Fruit fly (Drosophila melanogaster) whole organism, embryonic: ENCODE measurements around the gene scaf6.
A peak's percentile ranks its signal among the peaks of the same experiment; 100 is the strongest.

Source experiments
- BtbVII ChIP-seq: fragments of 200-800 bp; sonication (Bioruptor generic); optimal IDR thresholded peaks from 3 replicates; lab custom pipeline; 2017; ENCODE audit warnings: missing biosample characterization, mild to moderate bottlenecking, missing genetic modification characterization
- CG11085 ChIP-seq: fragments of 200-800 bp; sonication (Bioruptor generic); IDR thresholded peaks from 2 replicates; pipeline ENCODE4 v1.3.6; 2022; ENCODE audit warnings: missing biosample characterization, missing genetic modification characterization
- CG12155 ChIP-seq: fragments of 200-800 bp; sonication (Bioruptor generic); optimal IDR thresholded peaks from 3 replicates; lab custom pipeline; 2016; ENCODE audit warnings: missing biosample characterization, missing genetic modification characterization
- CG12299 ChIP-seq: fragments of 200-800 bp; sonication (Bioruptor generic); optimal IDR thresholded peaks from 2 replicates; lab custom pipeline; 2018; ENCODE audit warnings: missing biosample characterization, mild to moderate bottlenecking, missing genetic modification characterization
- CG12769 ChIP-seq: fragments of 200-800 bp; sonication (Bioruptor generic); optimal IDR thresholded peaks from 2 replicates; lab custom pipeline; 2019; ENCODE audit warnings: missing biosample characterization, mild to moderate bottlenecking, missing genetic modification characterization, moderate library complexity
- CG15514 ChIP-seq: fragments of 200-800 bp; sonication (Bioruptor generic); optimal IDR thresholded peaks from 3 replicates; lab custom pipeline; 2017; ENCODE audit warnings: missing biosample characterization, missing genetic modification characterization, mild to moderate bottlenecking, moderate library complexity, missing genetic modification reagents
- CG15696 ChIP-seq: fragments of 200-800 bp; sonication (Bioruptor generic); optimal IDR thresholded peaks from 2 replicates; lab custom pipeline; 2019; ENCODE audit warnings: missing biosample characterization, mild to moderate bottlenecking, missing genetic modification characterization, moderate library complexity
- CG1602 ChIP-seq: fragments of 200-800 bp; sonication (Bioruptor generic); optimal IDR thresholded peaks from 3 replicates; lab custom pipeline; 2016; ENCODE audit warnings: missing biosample characterization, missing genetic modification characterization
- CG16779 ChIP-seq: fragments of 200-800 bp; sonication (Bioruptor generic); IDR thresholded peaks from 2 replicates; pipeline ENCODE4 v1.3.6; 2022; ENCODE audit warnings: missing biosample characterization, missing genetic modification characterization
- CG17186 ChIP-seq: fragments of 200-800 bp; sonication (Bioruptor generic); optimal IDR thresholded peaks from 3 replicates; lab custom pipeline; 2017; ENCODE audit warnings: missing biosample characterization, missing genetic modification reagents, missing genetic modification characterization
- CG17361 ChIP-seq: fragments of 200-800 bp; sonication (Bioruptor generic); IDR thresholded peaks from 3 replicates; pipeline ENCODE4 v1.3.6; 2022; ENCODE audit warnings: missing biosample characterization, missing genetic modification characterization
- CG3847 ChIP-seq: fragments of 200-800 bp; sonication (Bioruptor generic); IDR thresholded peaks from 2 replicates; pipeline ENCODE4 v1.3.6; 2022; ENCODE audit warnings: missing biosample characterization, missing genetic modification characterization
- CG4328 ChIP-seq: fragments of 200-800 bp; sonication (Bioruptor generic); optimal IDR thresholded peaks from 3 replicates; lab custom pipeline; 2017; ENCODE audit warnings: missing biosample characterization, missing genetic modification reagents, missing genetic modification characterization
- CG5953 ChIP-seq: fragments of 200-800 bp; sonication (Bioruptor generic); IDR thresholded peaks from 2 replicates; pipeline ENCODE4 v1.3.6; 2022; ENCODE audit warnings: missing biosample characterization, missing genetic modification characterization
- CG6254 ChIP-seq: fragments of 200-800 bp; sonication (Bioruptor generic); optimal IDR thresholded peaks from 3 replicates; lab custom pipeline; 2017; ENCODE audit warnings: mild to moderate bottlenecking, missing biosample characterization, missing genetic modification reagents, missing genetic modification characterization
- CG6683 ChIP-seq: fragments of 200-800 bp; sonication (Bioruptor generic); optimal IDR thresholded peaks from 2 replicates; lab custom pipeline; 2017; ENCODE audit warnings: missing biosample characterization, mild to moderate bottlenecking, missing genetic modification characterization, missing genetic modification reagents
- CG6689 ChIP-seq: fragments of 200-800 bp; sonication (Bioruptor generic); IDR thresholded peaks from 2 replicates; pipeline ENCODE4 v1.3.6; 2022; ENCODE audit warnings: missing biosample characterization, missing genetic modification characterization
- CG8478 ChIP-seq: fragments of >200 bp; optimal IDR thresholded peaks from 2 replicates; lab custom pipeline; 2018
- Dfd ChIP-seq, 2 experiments: fragments of >200 bp; optimal IDR thresholded peaks; 2 replicates each; lab custom pipeline; 2017; ENCODE audit warnings: missing biosample characterization in 2 of 2, missing genetic modification characterization in 2 of 2
- Dll ChIP-seq: fragments of 200-800 bp; sonication (Bioruptor generic); IDR thresholded peaks from 4 replicates; pipeline ENCODE4 v1.3.6; 2022; ENCODE audit warnings: missing biosample characterization, missing genetic modification characterization; ENCODE audit not compliant: partially characterized antibody
- Ets65A ChIP-seq: fragments of 200-800 bp; sonication (Bioruptor generic); peaks from one replicate; lab custom pipeline; 2016; ENCODE audit warnings: missing biosample characterization, missing genetic modification characterization
- Fer3 ChIP-seq: fragments of 200-800 bp; sonication (Bioruptor generic); optimal IDR thresholded peaks from 2 replicates; lab custom pipeline; 2018; ENCODE audit warnings: missing biosample characterization, mild to moderate bottlenecking, missing genetic modification characterization, moderate library complexity
- Gsc ChIP-seq: fragments of 200-800 bp; sonication (Bioruptor generic); IDR thresholded peaks from 2 replicates; pipeline ENCODE4 v1.3.6; 2022; ENCODE audit warnings: missing biosample characterization, missing genetic modification characterization
- HHEX ChIP-seq: fragments of 200-800 bp; sonication (Bioruptor generic); optimal IDR thresholded peaks from 3 replicates; lab custom pipeline; 2017; ENCODE audit warnings: missing biosample characterization, mild to moderate bottlenecking, missing genetic modification characterization, missing genetic modification reagents
- Hmr ChIP-seq: fragments of 200-800 bp; sonication (Bioruptor generic); optimal IDR thresholded peaks from 3 replicates; lab custom pipeline; 2017; ENCODE audit warnings: mild to moderate bottlenecking, missing biosample characterization, missing genetic modification reagents, missing genetic modification characterization
- Lim3 ChIP-seq: fragments of 200-800 bp; sonication (Bioruptor generic); IDR thresholded peaks from 2 replicates; pipeline ENCODE4 v1.3.6; 2022; ENCODE audit warnings: missing biosample characterization, missing genetic modification characterization
- Max ChIP-seq: fragments of 200-800 bp; sonication (Bioruptor generic); optimal IDR thresholded peaks from 2 replicates; lab custom pipeline; 2016; ENCODE audit warnings: missing biosample characterization, mild to moderate bottlenecking, missing genetic modification characterization
- Pdp1 ChIP-seq, 2 experiments: fragments of 200-800 bp; sonication (Bioruptor generic); optimal IDR thresholded peaks; 3 replicates each; lab custom pipeline; 2016; ENCODE audit warnings: missing biosample characterization in 2 of 2, missing genetic modification characterization in 2 of 2, mild to moderate bottlenecking in 1 of 2, moderate library complexity in 1 of 2
- Scr ChIP-seq: fragments of 200-800 bp; sonication (Bioruptor generic); IDR thresholded peaks from 2 replicates; pipeline ENCODE4 v1.3.6; 2022; ENCODE audit warnings: missing biosample characterization, missing genetic modification characterization; ENCODE audit not compliant: partially characterized antibody
- Sox100B ChIP-seq: fragments of 200-800 bp; sonication (Bioruptor generic); optimal IDR thresholded peaks from 3 replicates; lab custom pipeline; 2018; ENCODE audit warnings: missing biosample characterization, mild to moderate bottlenecking, missing genetic modification characterization
- ab ChIP-seq: fragments of 200-800 bp; sonication (Bioruptor generic); optimal IDR thresholded peaks from 2 replicates; lab custom pipeline; 2016; ENCODE audit warnings: missing biosample characterization, missing genetic modification characterization
- ato ChIP-seq: fragments of 200-800 bp; sonication (Bioruptor generic); IDR thresholded peaks from 2 replicates; pipeline ENCODE4 v1.3.6; 2022; ENCODE audit warnings: missing biosample characterization, missing genetic modification characterization; ENCODE audit not compliant: partially characterized antibody
- cato ChIP-seq: fragments of 200-800 bp; sonication (Bioruptor generic); optimal IDR thresholded peaks from 2 replicates; lab custom pipeline; 2016; ENCODE audit warnings: missing biosample characterization, missing genetic modification characterization, borderline replicate concordance
- exex ChIP-seq: fragments of 200-800 bp; sonication (Bioruptor generic); optimal IDR thresholded peaks from 4 replicates; lab custom pipeline; 2018; ENCODE audit warnings: missing biosample characterization, mild to moderate bottlenecking, missing genetic modification characterization, moderate library complexity
- eyg ChIP-seq: fragments of 200-800 bp; sonication (Bioruptor generic); optimal IDR thresholded peaks from 3 replicates; lab custom pipeline; 2016; ENCODE audit warnings: missing biosample characterization, missing genetic modification characterization
- ftz-f1 ChIP-seq: fragments of 200-800 bp; sonication (Bioruptor generic); optimal IDR thresholded peaks from 2 replicates; lab custom pipeline; 2016; ENCODE audit warnings: missing biosample characterization, missing genetic modification characterization
- gem ChIP-seq: fragments of 200-800 bp; sonication (Bioruptor generic); optimal IDR thresholded peaks from 2 replicates; lab custom pipeline; 2019; ENCODE audit warnings: missing biosample characterization, mild to moderate bottlenecking, missing genetic modification characterization, moderate library complexity
- gro ChIP-seq: fragments of 200-800 bp; sonication (Bioruptor generic); optimal IDR thresholded peaks from 2 replicates; lab custom pipeline; 2016; ENCODE audit warnings: missing biosample characterization, missing genetic modification characterization
- hb ChIP-seq: fragments of 200-800 bp; sonication (Bioruptor generic); IDR thresholded peaks from 3 replicates; pipeline ENCODE4 v1.3.6; 2022; ENCODE audit warnings: missing biosample characterization, missing genetic modification characterization; ENCODE audit not compliant: partially characterized antibody
- her ChIP-seq: fragments of 200-800 bp; sonication (Bioruptor generic); optimal IDR thresholded peaks from 2 replicates; lab custom pipeline; 2016; ENCODE audit warnings: missing biosample characterization, missing genetic modification characterization
- insv ChIP-seq, 2 experiments: fragments of 200-800 bp; sonication (Bioruptor generic); optimal IDR thresholded peaks; 3 replicates each; lab custom pipeline; 2016 to 2018; ENCODE audit warnings: missing biosample characterization in 2 of 2, missing genetic modification characterization in 2 of 2
- jing ChIP-seq: fragments of 200-800 bp; sonication (Bioruptor generic); optimal IDR thresholded peaks from 2 replicates; lab custom pipeline; 2018; ENCODE audit warnings: missing biosample characterization, mild to moderate bottlenecking, missing genetic modification characterization
- jumu ChIP-seq: fragments of 200-800 bp; sonication (Bioruptor generic); optimal IDR thresholded peaks from 3 replicates; lab custom pipeline; 2016; ENCODE audit warnings: missing biosample characterization, missing genetic modification characterization
- klu ChIP-seq: fragments of 200-800 bp; sonication (Bioruptor generic); IDR thresholded peaks from 2 replicates; pipeline ENCODE4 v1.3.6; 2022; ENCODE audit warnings: missing biosample characterization, missing genetic modification characterization
- lmd ChIP-seq: fragments of 200-800 bp; sonication (Bioruptor generic); IDR thresholded peaks from 2 replicates; pipeline ENCODE4 v1.3.6; 2022; ENCODE audit warnings: missing biosample characterization, missing genetic modification characterization
- mam ChIP-seq: fragments of 200-800 bp; sonication (Bioruptor generic); optimal IDR thresholded peaks from 3 replicates; lab custom pipeline; 2016; ENCODE audit warnings: missing biosample characterization, missing genetic modification characterization
- pan ChIP-seq, 4 experiments: fragments of >200 bp in 3 of 4; fragments of 200-800 bp in 1 of 4; sonication (Bioruptor generic) in 1 of 4; optimal IDR thresholded peaks in 3 of 4; IDR thresholded peaks in 1 of 4; 2 replicates each; pipeline versions ENCODE4 v1.3.6 to Lab custom; 2017 to 2022; ENCODE audit warnings: missing biosample characterization in 2 of 4, missing genetic modification characterization in 2 of 4, mixed read lengths in 1 of 4

scaf6 gene

DNA sequence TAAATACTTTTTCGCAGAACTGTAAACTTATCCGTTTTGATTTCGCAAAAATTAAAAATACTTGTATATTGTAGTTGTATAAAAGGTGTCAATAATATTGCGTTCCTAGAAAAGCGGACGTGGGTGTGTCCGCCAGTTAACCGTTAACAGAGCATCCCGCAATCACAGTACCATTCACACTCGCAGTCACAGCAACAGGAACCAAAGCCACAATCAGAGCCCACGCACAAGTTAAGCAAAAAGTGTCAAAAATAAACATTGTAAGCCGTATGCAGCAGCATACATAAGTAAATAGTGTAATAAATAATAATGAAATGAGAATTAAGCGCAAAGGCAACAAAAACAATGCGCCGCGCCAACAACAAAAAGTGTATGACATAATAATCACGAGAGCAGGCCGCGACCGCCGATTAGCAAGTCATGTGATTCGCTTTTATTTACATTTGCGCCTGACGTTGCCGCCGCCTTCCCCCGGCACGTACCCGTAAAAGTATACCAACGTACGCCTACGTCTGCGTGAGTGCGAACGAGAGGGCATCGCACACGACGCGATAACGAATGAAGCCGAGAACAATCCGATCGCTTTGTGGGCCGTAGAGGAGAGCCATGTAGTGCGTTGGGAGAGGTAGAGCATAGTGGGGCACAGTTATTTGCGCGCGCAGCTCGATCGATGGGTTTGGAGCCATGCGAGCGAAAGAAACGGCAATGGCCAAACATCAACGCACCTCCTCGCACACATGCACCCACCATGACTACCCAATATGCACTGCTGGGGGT, 32.5 kb downstream of the scaf6 start (continued):
- TF ChIP-seq Dfd (GFP tag; optimal IDR thresholded peaks at IDR 0.05; lab: Kevin White, UChicago) (no peak), Fer3 (tag; lab: Kevin White, UChicago) (peak; percentile 32), Ets65A (GFP tag; lab: Kevin White, UChicago) (peak; percentile 91), gem (tag; lab: Kevin White, UChicago) (peak; percentile 61), Dll (GFP tag; lab: Robert Waterston, UW) (0 out of 4 replicates have a peak, but pooled peaks have one; percentile 31), Gsc (GFP tag; lab: Robert Waterston, UW) (no peak), CG6683 (GFP tag; lab: Kevin White, UChicago) (peak; percentile 46), ato (GFP tag; lab: Robert Waterston, UW) (peak; percentile 40; the same call in 1 of the 2 replicates), CG8478 (peak; percentile 84), insv (GFP tag; optimal IDR thresholded peaks at IDR 0.05; lab: Kevin White, UChicago) (peak in 1 of 2 experiments; percentile 39), BtbVII (GFP tag; lab: Kevin White, UChicago) (peak; percentile 49), CG4328 (peak; percentile 31), Sox100B (GFP tag; lab: Kevin White, UChicago) (peak; percentile 41), exex (tag; lab: Kevin White, UChicago) (peak; percentile 95), CG16779 (GFP tag; lab: Robert Waterston, UW) (0 out of 2 replicates have a peak, but pooled peaks have one; percentile 20), gro (GFP tag; lab: Kevin White, UChicago) (peak; percentile 49), ab (GFP tag; lab: Kevin White, UChicago) (peak; percentile 25), CG3847 (GFP tag; lab: Robert Waterston, UW) (peak; percentile 9; the same call in 1 of the 2 replicates), Max (GFP tag; lab: Kevin White, UChicago) (peak; percentile 41), ftz-f1 (GFP tag; lab: Kevin White, UChicago) (peak; percentile 80), Hmr (GFP tag; lab: Kevin White, UChicago) (peak; percentile 50), CG15514 (peak; percentile 54), CG12155 (peak; percentile 19), Scr (GFP tag; lab: Robert Waterston, UW) (peak; percentile 47; the same call in 1 of the 2 replicates), CG12769 (tag; lab: Kevin White, UChicago) (peak; percentile 98), cato (GFP tag; lab: Kevin White, UChicago) (no peak), her (GFP tag; lab: Kevin White, UChicago) (no peak), CG12299 (tag; lab: Kevin White, UChicago) (peak; percentile 35), klu (peak; percentile 58; the same call in 1 of the 2 replicates), CG1602 (GFP tag; lab: Kevin White, UChicago) (peak; percentile 18), CG17186 (GFP tag; lab: Kevin White, UChicago) (no peak), jumu (GFP tag; lab: Kevin White, UChicago) (no peak), Pdp1 (GFP tag; optimal IDR thresholded peaks at IDR 0.05; lab: Kevin White, UChicago) (peak; percentile 36 to 98), Lim3 (GFP tag; lab: Robert Waterston, UW) (no peak), HHEX (peak; percentile 40), eyg (no peak), mam (GFP tag; lab: Kevin White, UChicago) (peak; percentile 52), hb (GFP tag; lab: Robert Waterston, UW) (no peak), CG15696 (peak; percentile 26), CG6254 (no peak), CG11085 (GFP tag; lab: Robert Waterston, UW) (0 out of 2 replicates have a peak, but pooled peaks have one; percentile 8), pan (optimal IDR thresholded peaks at IDR 0.05; lab: Kevin White, UChicago) (no peak), pan (GFP tag; optimal IDR thresholded peaks at IDR 0.05 in 1 of 2, IDR thresholded peaks at IDR 0.05 in 1 of 2) (peak in 1 of 2 experiments; percentile 25), lmd (peak; percentile 36; the same call in 1 of the 2 replicates), jing (GFP tag; lab: Kevin White, UChicago) (peak; percentile 18), CG5953 (GFP tag; lab: Robert Waterston, UW) (0 out of 2 replicates have a peak, but pooled peaks have one; percentile 10), CG6689 (GFP tag; lab: Robert Waterston, UW) (no peak), CG17361 (GFP tag; lab: Robert Waterston, UW) (peak; percentile 27; the same call in 1 of the 3 replicates)
